Worm (Caenorhabditis elegans): ENCODE measurements around the gene srbc-45.

- TF ChIP-seq lin-26 (GFP tag; IDR thresholded peaks at IDR 0.05) (no peak), fkh-3 (tag; optimal IDR thresholded peaks at IDR 0.05) (no peak), chd-7 (tag; optimal IDR thresholded peaks at IDR 0.05) (no peak)
These were observed 49.0 kb downstream of the srbc-45 start for ce11 chrV:12852355-12852754.
